Worm (Caenorhabditis elegans) whole organism, early embryonic: ENCODE measurements around the gene B0416.4.

ENCODE experiments used
- B0310.2 ChIP-seq: sonication (generic microtip); optimal IDR thresholded peaks from 2 replicates; lab custom pipeline; 2016; ENCODE audit warnings: mild to moderate bottlenecking, missing genetic modification characterization, missing compliant biosample characterization
- F13C5.2 ChIP-seq: sonication (generic microtip); optimal IDR thresholded peaks from 2 replicates; lab custom pipeline; 2017; ENCODE audit warnings: mild to moderate bottlenecking, missing genetic modification characterization, inconsistent platforms, missing compliant biosample characterization
- aly-1 ChIP-seq: sonication (generic microtip); optimal IDR thresholded peaks from 2 replicates; lab custom pipeline; 2016; ENCODE audit warnings: missing genetic modification characterization, missing compliant biosample characterization
- ama-1 ChIP-seq: fragments of 150-350 bp; optimal IDR thresholded peaks from 2 replicates; lab custom pipeline; 2014
- ceh-13 ChIP-seq: fragments of 200-800 bp; sonication (Bioruptor generic); optimal IDR thresholded peaks from 2 replicates; lab custom pipeline; 2018; ENCODE audit warnings: mild to moderate bottlenecking, missing genetic modification characterization, missing compliant biosample characterization
- ceh-36 ChIP-seq: sonication (generic microtip); optimal IDR thresholded peaks from 2 replicates; lab custom pipeline; 2016; ENCODE audit warnings: missing genetic modification characterization, inconsistent platforms, missing compliant biosample characterization
- ets-7 ChIP-seq: sonication (generic microtip); optimal IDR thresholded peaks from 2 replicates; lab custom pipeline; 2016; ENCODE audit warnings: missing genotype, missing genetic modification characterization, missing compliant biosample characterization
- flt-1 ChIP-seq: fragments of 200-800 bp; sonication (Bioruptor generic); IDR thresholded peaks from 2 replicates; pipeline ENCODE4 v1.3.6; 2022; ENCODE audit warnings: missing genetic modification characterization, missing compliant biosample characterization
- hmbx-1 ChIP-seq: sonication (generic microtip); optimal IDR thresholded peaks from 2 replicates; lab custom pipeline; 2016; ENCODE audit warnings: mild to moderate bottlenecking, missing genetic modification characterization, missing compliant biosample characterization
- hmg-4 ChIP-seq: fragments of 200-800 bp; sonication (Bioruptor generic); optimal IDR thresholded peaks from 2 replicates; lab custom pipeline; 2018; ENCODE audit warnings: mild to moderate bottlenecking, missing genetic modification characterization, missing compliant biosample characterization
- hnd-1 ChIP-seq: sonication (generic microtip); optimal IDR thresholded peaks from 2 replicates; lab custom pipeline; 2016; ENCODE audit warnings: missing genetic modification characterization, missing compliant biosample characterization
- pes-1 ChIP-seq: fragments of 200-800 bp; sonication (Bioruptor generic); IDR thresholded peaks from 2 replicates; pipeline ENCODE4 v1.3.6; 2022; ENCODE audit warnings: missing genetic modification reagents, missing genetic modification characterization, missing compliant biosample characterization
- scrt-1 ChIP-seq: fragments of 200-800 bp; sonication (Bioruptor generic); IDR thresholded peaks from 2 replicates; pipeline ENCODE4 v1.3.6; 2022; ENCODE audit warnings: missing genetic modification characterization, missing compliant biosample characterization
- sea-1 ChIP-seq: fragments of 200-800 bp; sonication (Bioruptor generic); conservative IDR thresholded peaks from 2 replicates; pipeline ENCODE4 v1.3.6; 2022; ENCODE audit warnings: missing genetic modification characterization, missing compliant biosample characterization
- tbx-11 ChIP-seq: fragments of 200-800 bp; sonication (Bioruptor generic); IDR thresholded peaks from 2 replicates; pipeline ENCODE4 v1.3.6; 2022; ENCODE audit warnings: missing genetic modification characterization, missing compliant biosample characterization
- tbx-37 ChIP-seq: fragments of 200-800 bp; sonication (Bioruptor generic); conservative IDR thresholded peaks from 2 replicates; pipeline ENCODE4 v1.3.6; 2022; ENCODE audit warnings: missing genetic modification reagents, missing genetic modification characterization, missing compliant biosample characterization
- tra-4 ChIP-seq: sonication (generic microtip); optimal IDR thresholded peaks from 2 replicates; lab custom pipeline; 2017; ENCODE audit warnings: missing genetic modification characterization, missing compliant biosample characterization

Gene B0416.4

ce11 chrX:9261626-9262189 is 17.0 kb upstream of the B0416.4 start:
- TF ChIP-seq ama-1 (no peak), scrt-1 (GFP tag; lab: Robert Waterston, UW) (no peak), ets-7 (tag; lab: Kevin White, UChicago) (no peak), tbx-37 (GFP tag; lab: Robert Waterston, UW) (no peak)

ce11 chrX:9264231-9264630 is 14.5 kb upstream of the B0416.4 start, which contains the start of gene F18G5.6:
Gene F18G5.6 (minus strand): TSS chrX:9264331.
- TF ChIP-seq hnd-1 (tag; lab: Kevin White, UChicago) (no peak), F13C5.2 (tag; lab: Kevin White, UChicago) (no peak), sea-1 (GFP tag; lab: Robert Waterston, UW) (no peak), ceh-13 (no peak), tra-4 (tag; lab: Kevin White, UChicago) (no peak), ceh-36 (tag; lab: Kevin White, UChicago) (no peak), scrt-1 (GFP tag; lab: Robert Waterston, UW) (no peak), tbx-11 (no peak), tbx-37 (GFP tag; lab: Robert Waterston, UW) (no peak), aly-1 (tag; lab: Kevin White, UChicago) (no peak)

ce11 chrX:9264636-9265035 is 14.1 kb upstream of the B0416.4 start:
- no peak for TF ChIP-seq tbx-11
- no peak for TF ChIP-seq hmbx-1
- TF ChIP-seq pes-1 = no peak
- no peak for TF ChIP-seq tbx-37 (GFP tag; lab: Robert Waterston, UW)
- TF ChIP-seq tra-4 (tag; lab: Kevin White, UChicago) = no peak
- no peak for TF ChIP-seq sea-1 (GFP tag; lab: Robert Waterston, UW)
- no peak for TF ChIP-seq ets-7 (tag; lab: Kevin White, UChicago)
- TF ChIP-seq B0310.2 = no peak
- TF ChIP-seq ama-1 = no peak
- TF ChIP-seq ceh-36 (tag; lab: Kevin White, UChicago) = no peak
- TF ChIP-seq F13C5.2 (tag; lab: Kevin White, UChicago) = no peak
- no peak for TF ChIP-seq aly-1 (tag; lab: Kevin White, UChicago)
- TF ChIP-seq flt-1 (GFP tag; lab: Robert Waterston, UW) = no peak
- TF ChIP-seq hmg-4 = no peak

- no peak for TF ChIP-seq ama-1
- no peak for TF ChIP-seq ets-7 (tag; lab: Kevin White, UChicago)
- TF ChIP-seq tbx-37 (GFP tag; lab: Robert Waterston, UW) = no peak
- TF ChIP-seq pes-1 = no peak
- TF ChIP-seq flt-1 (GFP tag; lab: Robert Waterston, UW) = no peak
- TF ChIP-seq hmg-4 = no peak
- TF ChIP-seq scrt-1 (GFP tag; lab: Robert Waterston, UW) = no peak
- no peak for TF ChIP-seq B0310.2
- no peak for TF ChIP-seq aly-1 (tag; lab: Kevin White, UChicago)
- no peak for TF ChIP-seq F13C5.2 (tag; lab: Kevin White, UChicago)
- no peak for TF ChIP-seq tbx-11
- no peak for TF ChIP-seq ceh-13
- TF ChIP-seq hnd-1 (tag; lab: Kevin White, UChicago) = no peak
- TF ChIP-seq tra-4 (tag; lab: Kevin White, UChicago) = no peak
- TF ChIP-seq ceh-36 (tag; lab: Kevin White, UChicago) = no peak
- no peak for TF ChIP-seq sea-1 (GFP tag; lab: Robert Waterston, UW)
- no peak for TF ChIP-seq hmbx-1
Observed at ce11 chrX:9266512-9266911, 12.2 kb upstream of the B0416.4 start.

ce11 chrX:9268373-9268772 is 10.4 kb upstream of the B0416.4 start:
- peak; percentile 29 for TF ChIP-seq ama-1
- TF ChIP-seq flt-1 (GFP tag; lab: Robert Waterston, UW) = no peak

- TF ChIP-seq hmg-4 (no peak), scrt-1 (GFP tag; lab: Robert Waterston, UW) (no peak), hmbx-1 (no peak), ama-1 (no peak)
Observed at ce11 chrX:9270753-9271152, 8.0 kb upstream of the B0416.4 start, which contains the start of gene B0416.5. Gene B0416.5 (minus strand): TSS chrX:9270853.

- TF ChIP-seq hnd-1 (tag; lab: Kevin White, UChicago) (no peak), aly-1 (tag; lab: Kevin White, UChicago) (no peak), hmg-4 (peak; percentile 16), scrt-1 (GFP tag; lab: Robert Waterston, UW) (no peak)
Observed at ce11 chrX:9271886-9272285, 6.9 kb upstream of the B0416.4 start.

- no peak for TF ChIP-seq hmbx-1
Observed at ce11 chrX:9274574-9274973, 4.2 kb upstream of the B0416.4 start, which contains the start of gene B0416.10. Gene B0416.10 (minus strand): TSS chrX:9274674.

- TF ChIP-seq tra-4 (tag; lab: Kevin White, UChicago) (no peak), sea-1 (GFP tag; lab: Robert Waterston, UW) (no peak), pes-1 (no peak), F13C5.2 (tag; lab: Kevin White, UChicago) (no peak), ets-7 (tag; lab: Kevin White, UChicago) (no peak), ceh-13 (no peak), flt-1 (GFP tag; lab: Robert Waterston, UW) (no peak), scrt-1 (GFP tag; lab: Robert Waterston, UW) (no peak), hmbx-1 (no peak), aly-1 (tag; lab: Kevin White, UChicago) (no peak), tbx-11 (no peak), hnd-1 (tag; lab: Kevin White, UChicago) (no peak), B0310.2 (no peak)
Observed at ce11 chrX:9283026-9283425, 4.3 kb downstream of the B0416.4 start, which contains the start of gene B0416.11. Gene B0416.11 (minus strand): TSS chrX:9283126.
